Worm (Caenorhabditis elegans) whole organism, L1 larva: ENCODE data around the gene oat-1.

Experiments used
- C04F5.9 ChIP-seq: sonication (generic microtip); optimal IDR thresholded peaks from 2 replicates; lab custom pipeline; 2016; ENCODE audit warnings: missing genetic modification characterization, missing compliant biosample characterization
- C16A3.4 ChIP-seq: fragments of 150-350 bp; optimal IDR thresholded peaks from 2 replicates; lab custom pipeline; 2014; ENCODE audit warnings: missing biosample characterization, missing genetic modification characterization
- C34B4.2 ChIP-seq: sonication (generic microtip); optimal IDR thresholded peaks from 2 replicates; lab custom pipeline; 2017; ENCODE audit warnings: mild to moderate bottlenecking, missing genetic modification characterization, missing compliant biosample characterization
- F16B12.6 ChIP-seq: fragments of 150-350 bp; optimal IDR thresholded peaks from 2 replicates; lab custom pipeline; 2014; ENCODE audit warnings: missing biosample characterization, missing genetic modification characterization
- Y116A8C.19 ChIP-seq: sonication (generic microtip); optimal IDR thresholded peaks from 2 replicates; lab custom pipeline; 2016; ENCODE audit warnings: missing compliant biosample characterization, missing genetic modification characterization, borderline replicate concordance
- alr-1 ChIP-seq: fragments of 200-800 bp; sonication (Bioruptor generic); optimal IDR thresholded peaks from 2 replicates; lab custom pipeline; 2018; ENCODE audit warnings: borderline replicate concordance, mild to moderate bottlenecking, missing genetic modification characterization, missing compliant biosample characterization
- ceh-63 ChIP-seq: fragments of 200-800 bp; sonication (Bioruptor generic); optimal IDR thresholded peaks from 2 replicates; lab custom pipeline; 2018; ENCODE audit warnings: mild to moderate bottlenecking, missing genetic modification characterization, missing compliant biosample characterization
- ceh-90 ChIP-seq: sonication (generic microtip); optimal IDR thresholded peaks from 2 replicates; lab custom pipeline; 2016; ENCODE audit warnings: missing genetic modification characterization, missing compliant biosample characterization
- ces-1 ChIP-seq: fragments of 150-350 bp; optimal IDR thresholded peaks from 2 replicates; lab custom pipeline; 2014; ENCODE audit warnings: missing biosample characterization, missing genetic modification reagents, missing genetic modification characterization
- dpl-1 ChIP-seq, 3 experiments: fragments of 150-350 bp in 2 of 3; sonication (generic microtip) in 1 of 3; optimal IDR thresholded peaks; 2 replicates each; lab custom pipeline; 2014 to 2017; ENCODE audit warnings: missing biosample characterization in 3 of 3, missing genetic modification characterization in 3 of 3, missing genetic modification reagents in 3 of 3
- dsc-1 ChIP-seq: sonication (generic microtip); optimal IDR thresholded peaks from 2 replicates; lab custom pipeline; 2016; ENCODE audit warnings: mild to moderate bottlenecking, missing genetic modification characterization, missing compliant biosample characterization
- efl-3 ChIP-seq: fragments of 200-800 bp; sonication (Bioruptor generic); optimal IDR thresholded peaks from 2 replicates; lab custom pipeline; 2018; ENCODE audit warnings: mild to moderate bottlenecking, missing genetic modification characterization, missing compliant biosample characterization
- elt-2 ChIP-seq: sonication (generic microtip); optimal IDR thresholded peaks from 2 replicates; lab custom pipeline; 2016; ENCODE audit warnings: missing genetic modification characterization, mild to moderate bottlenecking, inconsistent platforms, missing compliant biosample characterization, missing genetic modification reagents
- ets-5 ChIP-seq: fragments of 200-800 bp; sonication (Bioruptor generic); IDR thresholded peaks from 2 replicates; pipeline ENCODE4 v1.3.6; 2022; ENCODE audit warnings: missing genetic modification characterization, missing compliant biosample characterization
- fkh-10 ChIP-seq: sonication (generic microtip); optimal IDR thresholded peaks from 2 replicates; lab custom pipeline; 2017; ENCODE audit warnings: missing biosample characterization, missing genetic modification reagents, missing genetic modification characterization
- fkh-4 ChIP-seq: sonication (generic microtip); optimal IDR thresholded peaks from 2 replicates; lab custom pipeline; 2016; ENCODE audit warnings: missing compliant biosample characterization, missing genetic modification characterization, borderline replicate concordance
- fkh-8 ChIP-seq: sonication (generic microtip); optimal IDR thresholded peaks from 2 replicates; lab custom pipeline; 2016; ENCODE audit warnings: mild to moderate bottlenecking, missing genetic modification characterization, missing compliant biosample characterization
- fos-1 ChIP-seq: fragments of 150-350 bp; optimal IDR thresholded peaks from 2 replicates; lab custom pipeline; 2014; ENCODE audit warnings: missing biosample characterization, missing genetic modification characterization
- hlh-4 ChIP-seq: sonication (generic microtip); optimal IDR thresholded peaks from 2 replicates; lab custom pipeline; 2016; ENCODE audit warnings: mild to moderate bottlenecking, missing genetic modification characterization, missing compliant biosample characterization
- hpl-2 ChIP-seq: fragments of 150-350 bp; optimal IDR thresholded peaks from 2 replicates; lab custom pipeline; 2014; ENCODE audit warnings: missing biosample characterization, missing genetic modification reagents, missing genetic modification characterization
- irx-1 ChIP-seq: sonication (generic microtip); optimal IDR thresholded peaks from 2 replicates; lab custom pipeline; 2016; ENCODE audit warnings: missing genetic modification characterization, missing compliant biosample characterization
- isw-1 ChIP-seq: fragments of 200-800 bp; sonication (Bioruptor generic); IDR thresholded peaks from 2 replicates; pipeline ENCODE4 v1.3.6; 2022; ENCODE audit warnings: missing genetic modification characterization, missing compliant biosample characterization
- lin-14 ChIP-seq: fragments of 200-800 bp; sonication (Bioruptor generic); optimal IDR thresholded peaks from 2 replicates; lab custom pipeline; 2018; ENCODE audit warnings: mild to moderate bottlenecking, missing genetic modification characterization, moderate library complexity, missing compliant biosample characterization
- lin-39 ChIP-seq: fragments of 150-350 bp; optimal IDR thresholded peaks from 2 replicates; lab custom pipeline; 2014; ENCODE audit warnings: missing biosample characterization, missing genetic modification reagents, missing genetic modification characterization
- mab-9 ChIP-seq: fragments of 200-800 bp; sonication (Bioruptor generic); IDR thresholded peaks from 2 replicates; pipeline ENCODE4 v1.3.6; 2022; ENCODE audit warnings: missing genetic modification reagents, missing genetic modification characterization, missing compliant biosample characterization
- mdl-1 ChIP-seq, 2 experiments: fragments of 150-350 bp; optimal IDR thresholded peaks; 2 replicates each; lab custom pipeline; 2014 to 2017; ENCODE audit warnings: missing biosample characterization in 2 of 2, missing genetic modification characterization in 2 of 2, inconsistent platforms in 1 of 2
- nhr-11 ChIP-seq: fragments of 150-350 bp; optimal IDR thresholded peaks from 2 replicates; lab custom pipeline; 2014; ENCODE audit warnings: missing biosample characterization, missing genetic modification characterization
- nhr-12 ChIP-seq: sonication (generic microtip); optimal IDR thresholded peaks from 2 replicates; lab custom pipeline; 2017; ENCODE audit warnings: missing biosample characterization, missing genetic modification characterization
- nhr-19 ChIP-seq: fragments of 200-800 bp; sonication (Bioruptor generic); conservative IDR thresholded peaks from 2 replicates; pipeline ENCODE4 v1.3.6; 2022; ENCODE audit warnings: missing genetic modification characterization, missing compliant biosample characterization
- nhr-20 ChIP-seq: sonication (generic microtip); optimal IDR thresholded peaks from 2 replicates; lab custom pipeline; 2016; ENCODE audit warnings: mild to moderate bottlenecking, missing genetic modification characterization, missing compliant biosample characterization
- nhr-237 ChIP-seq: fragments of 150-350 bp; optimal IDR thresholded peaks from 2 replicates; lab custom pipeline; 2014; ENCODE audit warnings: missing biosample characterization, missing genetic modification characterization
- nhr-28 ChIP-seq: fragments of 150-350 bp; optimal IDR thresholded peaks from 2 replicates; lab custom pipeline; 2014; ENCODE audit warnings: missing biosample characterization, missing genetic modification characterization
- nhr-85 ChIP-seq: sonication (generic microtip); peaks from one replicate; lab custom pipeline; 2016; ENCODE audit warnings: missing genetic modification characterization, inconsistent platforms, missing compliant biosample characterization
- nhr-90 ChIP-seq: sonication (generic microtip); optimal IDR thresholded peaks from 2 replicates; lab custom pipeline; 2016; ENCODE audit warnings: mild to moderate bottlenecking, missing genetic modification characterization, missing compliant biosample characterization; ENCODE audit not compliant: poor library complexity
- pax-3 ChIP-seq: fragments of 200-800 bp; sonication (Bioruptor generic); optimal IDR thresholded peaks from 2 replicates; lab custom pipeline; 2018; ENCODE audit warnings: mild to moderate bottlenecking, missing genetic modification characterization, moderate library complexity, missing compliant biosample characterization
- rnt-1 ChIP-seq: sonication (generic microtip); optimal IDR thresholded peaks from 2 replicates; lab custom pipeline; 2016; ENCODE audit warnings: mild to moderate bottlenecking, missing genetic modification characterization, moderate library complexity, missing compliant biosample characterization
- skn-1 ChIP-seq: fragments of 150-350 bp; optimal IDR thresholded peaks from 2 replicates; lab custom pipeline; 2014; ENCODE audit warnings: missing biosample characterization, missing genetic modification characterization
- sup-37 ChIP-seq: fragments of 200-800 bp; sonication (Bioruptor generic); optimal IDR thresholded peaks from 2 replicates; lab custom pipeline; 2018; ENCODE audit warnings: mild to moderate bottlenecking, missing genetic modification characterization, missing compliant biosample characterization
- tbx-2 ChIP-seq: sonication (generic microtip); optimal IDR thresholded peaks from 2 replicates; lab custom pipeline; 2016; ENCODE audit warnings: missing genetic modification characterization, missing compliant biosample characterization
- tlp-1 ChIP-seq: fragments of 150-350 bp; optimal IDR thresholded peaks from 2 replicates; lab custom pipeline; 2014; ENCODE audit warnings: missing biosample characterization, missing genetic modification characterization
- unc-130 ChIP-seq: fragments of 150-350 bp; optimal IDR thresholded peaks from 2 replicates; lab custom pipeline; 2017; ENCODE audit warnings: missing biosample characterization, missing genetic modification characterization, inconsistent platforms
- unc-98 ChIP-seq: fragments of 200-800 bp; sonication (Bioruptor generic); IDR thresholded peaks from 2 replicates; pipeline ENCODE4 v1.3.6; 2022; ENCODE audit warnings: missing genetic modification characterization, missing compliant biosample characterization
- vab-15 ChIP-seq: sonication (generic microtip); optimal IDR thresholded peaks from 2 replicates; lab custom pipeline; 2017; ENCODE audit warnings: missing genotype, mild to moderate bottlenecking, missing genetic modification characterization, missing compliant biosample characterization
- zip-4 ChIP-seq: fragments of 200-800 bp; sonication (Bioruptor generic); optimal IDR thresholded peaks from 2 replicates; lab custom pipeline; 2018; ENCODE audit warnings: mild to moderate bottlenecking, missing genetic modification characterization, moderate library complexity, missing compliant biosample characterization
- ztf-11 ChIP-seq, 2 experiments: sonication (generic microtip); optimal IDR thresholded peaks; 2 replicates each; lab custom pipeline; 2016 to 2017; ENCODE audit warnings: missing genetic modification characterization in 2 of 2, missing biosample characterization in 1 of 2, missing compliant biosample characterization in 1 of 2
- ztf-4 ChIP-seq: fragments of 150-350 bp; optimal IDR thresholded peaks from 2 replicates; lab custom pipeline; 2014; ENCODE audit warnings: missing biosample characterization, missing genetic modification characterization

Gene oat-1

ce11 chrIV:8506034-8506433, 33.6 kb upstream of the oat-1 start:
- TF ChIP-seq C04F5.9 (tag; lab: Kevin White, UChicago) (no peak), mab-9 (GFP tag; lab: Robert Waterston, UW) (no peak), ztf-11 (tag; optimal IDR thresholded peaks at IDR 0.05; lab: Kevin White, UChicago) (no peak), nhr-19 (GFP tag; lab: Robert Waterston, UW) (no peak), ets-5 (GFP tag; lab: Robert Waterston, UW) (no peak), irx-1 (tag; lab: Kevin White, UChicago) (no peak), hpl-2 (GFP tag; lab: Kevin White, UChicago) (no peak), pax-3 (tag; lab: Kevin White, UChicago) (no peak), mdl-1 (tag; optimal IDR thresholded peaks at IDR 0.05; lab: Kevin White, UChicago) (no peak), unc-130 (tag; lab: Kevin White, UChicago) (no peak), lin-39 (tag; lab: Kevin White, UChicago) (no peak), ceh-90 (tag; lab: Kevin White, UChicago) (no peak), rnt-1 (tag; lab: Kevin White, UChicago) (no peak), C34B4.2 (no peak), zip-4 (GFP tag; lab: Kevin White, UChicago) (no peak), nhr-12 (no peak), ztf-4 (tag; lab: Kevin White, UChicago) (no peak), fkh-10 (no peak), nhr-85 (tag; lab: Kevin White, UChicago) (no peak), tlp-1 (no peak)

ce11 chrIV:8501382-8501781, 29.0 kb upstream of the oat-1 start, which contains the start of gene C28C12.1:
C28C12.1 (plus strand) TSS chrIV:8501682.
- TF ChIP-seq lin-14 (GFP tag; lab: Kevin White, UChicago) (no peak), skn-1 (no peak), nhr-85 (tag; lab: Kevin White, UChicago) (no peak), efl-3 (no peak), mab-9 (GFP tag; lab: Robert Waterston, UW) (no peak), vab-15 (tag; lab: Kevin White, UChicago) (no peak), hlh-4 (tag; lab: Kevin White, UChicago) (no peak), ceh-63 (no peak), isw-1 (GFP tag; lab: Robert Waterston, UW) (no peak)

- TF ChIP-seq C34B4.2 (no peak), hpl-2 (GFP tag; lab: Kevin White, UChicago) (no peak)
Measured at ce11 chrIV:8499956-8500355, 27.6 kb upstream of the oat-1 start.

ce11 chrIV:8498773-8499360, 26.5 kb upstream of the oat-1 start, which contains the start of the genes acdh-13 and mesp-1:
acdh-13 (minus strand) TSS chrIV:8498823.
mesp-1 (plus strand) TSS chrIV:8499310.
- no peak for TF ChIP-seq alr-1 (tag; lab: Kevin White, UChicago)
- TF ChIP-seq Y116A8C.19 = no peak
- no peak for TF ChIP-seq ces-1
- no peak for TF ChIP-seq nhr-11
- no peak for TF ChIP-seq C34B4.2
- peak; percentile 58 for TF ChIP-seq tbx-2 (tag; lab: Kevin White, UChicago)
- TF ChIP-seq ceh-90 (tag; lab: Kevin White, UChicago) = peak; percentile 84
- TF ChIP-seq fkh-8 = peak; percentile 29
- peak; percentile 64 for TF ChIP-seq nhr-90 (tag; lab: Kevin White, UChicago)
- TF ChIP-seq F16B12.6 (tag; lab: Kevin White, UChicago) = peak; percentile 8
- TF ChIP-seq dsc-1 (tag; lab: Kevin White, UChicago) = peak; percentile 46
- peak; percentile 88 to 93 (median 91) for TF ChIP-seq dpl-1 (GFP tag; optimal IDR thresholded peaks at IDR 0.05; lab: Kevin White, UChicago)
- no peak for TF ChIP-seq nhr-12
- no peak for TF ChIP-seq sup-37 (GFP tag; lab: Kevin White, UChicago)
- peak; percentile 53 for TF ChIP-seq nhr-20 (tag; lab: Kevin White, UChicago)
- no peak for TF ChIP-seq nhr-19 (GFP tag; lab: Robert Waterston, UW)
- TF ChIP-seq fkh-4 (tag; lab: Kevin White, UChicago) = peak; percentile 62
- TF ChIP-seq unc-98 (GFP tag; lab: Robert Waterston, UW) = no peak
- no peak for TF ChIP-seq mdl-1 (tag; optimal IDR thresholded peaks at IDR 0.05; lab: Kevin White, UChicago)
- TF ChIP-seq mab-9 (GFP tag; lab: Robert Waterston, UW) = no peak
- no peak for TF ChIP-seq ceh-63
- no peak for TF ChIP-seq fos-1 (tag; lab: Kevin White, UChicago)
- TF ChIP-seq nhr-28 (tag; lab: Kevin White, UChicago) = no peak
- TF ChIP-seq C16A3.4 (tag; lab: Kevin White, UChicago) = peak; percentile 10
- TF ChIP-seq nhr-237 (tag; lab: Kevin White, UChicago) = no peak
- TF ChIP-seq elt-2 (tag; lab: Kevin White, UChicago) = peak; percentile 20
